Worm (Caenorhabditis elegans) whole organism, mixed stage, embryonic: ENCODE results near the gene F22E5.23.
"Not testable (repeated sequence)": the region's sequence is repeated elsewhere in the genome, so short reads cannot be mapped to it uniquely, and the experiment has no call there.

Source experiments
- M03D4.4 ChIP-seq: sonication (generic microtip); optimal IDR thresholded peaks from 2 replicates; lab custom pipeline; 2017; ENCODE audit warnings: mild to moderate bottlenecking, missing genetic modification characterization, missing compliant biosample characterization
- bed-3 ChIP-seq: fragments of 200-800 bp; sonication (Bioruptor generic); optimal IDR thresholded peaks from 3 replicates; lab custom pipeline; 2018; ENCODE audit warnings: mild to moderate bottlenecking, missing genetic modification characterization, moderate library complexity, missing compliant biosample characterization
- ceh-39 ChIP-seq: fragments of 150-350 bp; optimal IDR thresholded peaks from 2 replicates; lab custom pipeline; 2014; ENCODE audit warnings: missing biosample characterization, missing genetic modification characterization
- ceh-43 ChIP-seq: fragments of 200-800 bp; sonication (Bioruptor generic); optimal IDR thresholded peaks from 2 replicates; lab custom pipeline; 2018; ENCODE audit warnings: mild to moderate bottlenecking, missing genetic modification characterization, moderate library complexity, missing compliant biosample characterization
- ceh-83 ChIP-seq: fragments of 200-800 bp; sonication (Bioruptor generic); optimal IDR thresholded peaks from 2 replicates; lab custom pipeline; 2018; ENCODE audit warnings: mild to moderate bottlenecking, missing genetic modification characterization, missing compliant biosample characterization
- cnd-1 ChIP-seq: fragments of 200-800 bp; sonication (Bioruptor generic); optimal IDR thresholded peaks from 2 replicates; lab custom pipeline; 2018; ENCODE audit warnings: mild to moderate bottlenecking, missing genetic modification characterization, missing compliant biosample characterization
- drap-1 ChIP-seq: fragments of 200-800 bp; sonication (Bioruptor generic); optimal IDR thresholded peaks from 3 replicates; lab custom pipeline; 2018; ENCODE audit warnings: mild to moderate bottlenecking, missing genetic modification characterization, missing compliant biosample characterization
- flh-1 ChIP-seq: fragments of 200-800 bp; sonication (Bioruptor generic); optimal IDR thresholded peaks from 2 replicates; lab custom pipeline; 2018; ENCODE audit warnings: mild to moderate bottlenecking, missing genetic modification characterization, moderate library complexity, missing compliant biosample characterization
- ham-2 ChIP-seq: fragments of 200-800 bp; sonication (Bioruptor generic); optimal IDR thresholded peaks from 2 replicates; lab custom pipeline; 2018; ENCODE audit warnings: mild to moderate bottlenecking, missing genetic modification characterization, missing compliant biosample characterization
- hlh-1 ChIP-seq: fragments of 150-350 bp; optimal IDR thresholded peaks from 2 replicates; lab custom pipeline; 2014; ENCODE audit warnings: missing biosample characterization, missing genetic modification reagents, missing genetic modification characterization
- lin-13 ChIP-seq: fragments of 150-350 bp; optimal IDR thresholded peaks from 2 replicates; lab custom pipeline; 2014; ENCODE audit warnings: missing biosample characterization, missing genetic modification characterization
- lin-32 ChIP-seq: fragments of 200-800 bp; sonication (Bioruptor generic); optimal IDR thresholded peaks from 2 replicates; lab custom pipeline; 2018; ENCODE audit warnings: mild to moderate bottlenecking, missing genetic modification characterization, missing compliant biosample characterization
- mab-5 ChIP-seq: fragments of 150-350 bp; optimal IDR thresholded peaks from 2 replicates; lab custom pipeline; 2014; ENCODE audit warnings: missing biosample characterization, missing genetic modification characterization
- mep-1 ChIP-seq: fragments of 150-350 bp; optimal IDR thresholded peaks from 2 replicates; lab custom pipeline; 2017; ENCODE audit warnings: missing biosample characterization, missing genetic modification reagents, missing genetic modification characterization, inconsistent platforms
- nhr-237 ChIP-seq: fragments of 150-350 bp; optimal IDR thresholded peaks from 2 replicates; lab custom pipeline; 2014; ENCODE audit warnings: missing biosample characterization, missing genetic modification characterization
- nhr-28 ChIP-seq: fragments of 150-350 bp; optimal IDR thresholded peaks from 2 replicates; lab custom pipeline; 2014; ENCODE audit warnings: missing biosample characterization, missing genetic modification characterization
- nhr-76 ChIP-seq: sonication (generic microtip); optimal IDR thresholded peaks from 2 replicates; lab custom pipeline; 2017; ENCODE audit warnings: missing biosample characterization, missing genetic modification characterization
- pha-4 ChIP-seq: fragments of 150-350 bp; optimal IDR thresholded peaks from 2 replicates; lab custom pipeline; 2018; ENCODE audit warnings: missing biosample characterization, missing genetic modification reagents, missing genetic modification characterization
- sptf-1 ChIP-seq: sonication (generic microtip); optimal IDR thresholded peaks from 2 replicates; lab custom pipeline; 2017; ENCODE audit warnings: mild to moderate bottlenecking, missing genetic modification characterization, moderate library complexity, missing compliant biosample characterization
- tbx-8 ChIP-seq: fragments of 200-800 bp; sonication (Bioruptor generic); optimal IDR thresholded peaks from 2 replicates; lab custom pipeline; 2018; ENCODE audit warnings: mild to moderate bottlenecking, missing genetic modification characterization, moderate library complexity, missing compliant biosample characterization
- unc-39 ChIP-seq: fragments of 150-350 bp; optimal IDR thresholded peaks from 2 replicates; lab custom pipeline; 2014; ENCODE audit warnings: missing biosample characterization, missing genetic modification characterization
- ztf-11 ChIP-seq: fragments of 150-350 bp; optimal IDR thresholded peaks from 2 replicates; lab custom pipeline; 2014; ENCODE audit warnings: missing biosample characterization, missing genetic modification characterization

The F22E5.23 gene

DNA sequence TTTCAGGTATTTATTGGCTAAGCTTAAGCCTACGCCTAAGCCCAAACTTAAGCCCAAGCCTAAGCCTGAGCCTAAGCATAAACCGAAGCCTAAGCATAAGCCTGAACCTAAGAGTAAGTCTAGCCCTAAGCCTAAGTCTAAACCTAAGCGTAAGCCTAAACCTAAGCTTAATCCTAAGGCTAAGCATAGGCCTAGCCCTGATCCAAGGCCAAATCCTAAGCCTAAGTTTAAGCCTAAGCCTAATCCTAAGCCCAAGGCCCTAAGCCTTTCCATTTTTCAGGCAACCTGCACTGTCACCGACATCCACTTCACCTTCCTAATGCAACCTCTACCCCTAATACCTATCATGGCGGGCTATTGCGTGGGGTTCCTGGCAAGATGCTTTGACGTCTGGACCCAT lies 30.1 kb upstream of the F22E5.23 start:
- TF ChIP-seq cnd-1, result no peak
- TF ChIP-seq M03D4.4, result no peak
- TF ChIP-seq bed-3 (GFP tag; lab: Kevin White, UChicago), result no peak
- TF ChIP-seq flh-1 (GFP tag; lab: Kevin White, UChicago), result no peak
- no peak for TF ChIP-seq hlh-1
- TF ChIP-seq ztf-11 (tag; lab: Kevin White, UChicago), result no peak
- no peak for TF ChIP-seq nhr-28
- TF ChIP-seq lin-13 (tag; lab: Kevin White, UChicago), result no peak

DNA sequence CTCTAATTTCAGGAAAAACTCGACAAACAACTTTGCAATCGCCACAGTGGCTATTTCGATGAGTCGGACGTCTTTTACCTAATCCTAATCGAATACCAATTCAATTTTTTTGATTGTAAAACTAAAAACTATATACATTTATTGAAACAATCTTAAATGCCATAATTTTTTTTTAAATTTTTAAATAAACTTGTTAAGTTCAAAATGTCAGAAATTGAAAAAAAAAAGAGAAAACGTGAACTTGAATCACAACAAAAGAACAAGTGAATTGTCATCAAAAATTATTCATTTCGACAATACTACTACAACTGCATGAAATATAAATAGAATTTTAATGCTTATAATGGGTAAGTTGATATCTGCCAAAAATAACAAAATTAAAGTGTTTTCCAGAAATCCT lies 28.8 kb upstream of the F22E5.23 start, which contains the start of gene D2062.13:
D2062.13 (plus strand) TSS at position 301 of the 400 bp plus-strand sequence.
- TF ChIP-seq drap-1, flh-1, lin-32 (GFP tag; lab: Kevin White, UChicago): not testable (repeated sequence)

DNA sequence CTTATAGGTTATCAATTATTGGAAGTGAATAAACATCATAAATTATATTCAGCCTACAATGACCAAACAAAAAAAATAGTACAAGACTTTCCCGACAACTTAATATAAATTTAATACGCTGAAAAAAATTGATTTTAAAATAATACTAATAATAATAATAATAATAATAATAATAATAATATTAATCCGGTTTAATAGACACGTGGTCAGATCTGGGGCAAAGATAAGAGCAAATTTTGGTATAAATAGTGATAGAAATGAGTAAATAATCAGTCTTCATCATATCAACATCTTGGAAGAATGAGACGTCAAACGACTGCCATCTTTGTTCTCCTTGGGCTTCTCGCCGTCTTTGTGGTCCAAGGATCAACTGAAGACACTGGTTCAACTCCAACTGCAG lies 24.4 kb upstream of the F22E5.23 start, which contains the start of gene msrp-5:
msrp-5 (plus strand) TSS at position 301 of the 400 bp plus-strand sequence.
- not testable (repeated sequence) for TF ChIP-seq unc-39 (tag; lab: Kevin White, UChicago); pha-4; nhr-28

DNA sequence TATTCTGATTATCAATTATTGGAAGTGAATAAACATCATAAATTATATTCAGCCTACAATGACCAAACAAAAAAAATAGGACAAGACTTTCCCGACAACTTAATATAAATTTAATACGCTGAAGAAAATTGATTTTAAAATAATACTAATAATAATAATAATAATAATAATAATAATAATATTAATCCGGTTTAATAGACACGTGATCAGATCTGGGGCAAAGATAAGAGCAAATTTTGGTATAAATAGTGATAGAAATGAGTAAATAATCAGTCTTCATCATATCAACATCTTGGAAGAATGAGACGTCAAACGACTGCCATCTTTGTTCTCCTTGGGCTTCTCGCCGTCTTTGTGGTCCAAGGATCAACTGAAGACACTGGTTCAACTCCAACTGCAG lies 21.9 kb upstream of the F22E5.23 start, which contains the start of gene msrp-6:
msrp-6 (plus strand) TSS at position 301 of the 400 bp plus-strand sequence.
- TF ChIP-seq pha-4; nhr-237 (tag; lab: Kevin White, UChicago); ceh-43 (GFP tag; lab: Kevin White, UChicago): not testable (repeated sequence)
- TF ChIP-seq, all 35 proteins: peak for 0; not testable (repeated sequence) for 35

DNA sequence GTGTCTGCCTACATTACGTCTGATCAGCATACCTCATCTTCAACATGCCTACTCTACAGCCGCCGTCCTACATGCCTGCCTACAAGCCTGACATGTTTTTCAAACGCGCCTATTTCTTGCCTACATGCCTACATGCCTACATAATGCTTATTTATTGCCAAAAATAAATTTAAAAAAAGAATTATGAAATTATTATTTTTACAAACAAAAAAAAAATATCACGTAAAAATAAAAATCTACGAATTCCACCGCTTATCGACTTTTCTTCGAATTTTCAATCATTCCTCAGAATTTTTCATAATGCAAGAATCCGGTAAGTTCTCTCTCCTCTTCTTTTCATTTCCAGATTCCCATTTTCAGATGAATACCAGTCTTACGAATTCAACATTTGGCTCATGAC lies 18.6 kb upstream of the F22E5.23 start, which contains the start of gene D2062.5:
D2062.5 (plus strand) TSS at position 301 of the 400 bp plus-strand sequence.
- TF ChIP-seq ceh-39 (tag; lab: Kevin White, UChicago), result no peak
- TF ChIP-seq mep-1, result no peak
- no peak for TF ChIP-seq ham-2 (GFP tag; lab: Kevin White, UChicago)
- no peak for TF ChIP-seq tbx-8
- TF ChIP-seq ceh-83 (GFP tag; lab: Kevin White, UChicago), result no peak
- TF ChIP-seq, all 35 proteins: peak for 0

DNA sequence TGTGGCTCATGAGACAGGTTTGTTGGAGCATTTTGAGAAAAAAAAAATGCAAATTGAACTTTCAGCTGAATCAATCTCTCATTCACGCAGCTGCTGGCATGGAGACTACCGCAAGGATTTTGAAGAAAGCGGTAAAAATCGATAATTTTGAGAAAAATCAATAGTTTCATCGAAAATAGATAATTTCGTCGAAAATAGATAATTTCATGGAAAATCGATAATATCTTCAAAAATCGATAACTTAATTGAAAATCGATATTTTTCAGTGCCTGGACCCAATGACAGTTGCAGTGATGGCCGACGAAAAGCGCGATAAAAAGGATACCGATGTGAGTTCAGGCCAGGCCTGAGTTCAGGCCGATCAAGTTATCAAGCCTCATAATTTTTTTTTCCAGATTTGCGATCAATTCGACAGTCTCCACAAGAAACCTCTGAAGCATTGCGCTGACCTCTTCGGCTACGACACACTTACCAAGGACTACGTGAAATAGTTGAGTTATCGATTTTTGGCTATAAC lies 18.1 kb upstream of the F22E5.23 start, which contains the start of gene D2062.4:
D2062.4 (plus strand) TSS at position 467 of the 517 bp plus-strand sequence.
- not testable (repeated sequence) for TF ChIP-seq nhr-28, mep-1, M03D4.4

DNA sequence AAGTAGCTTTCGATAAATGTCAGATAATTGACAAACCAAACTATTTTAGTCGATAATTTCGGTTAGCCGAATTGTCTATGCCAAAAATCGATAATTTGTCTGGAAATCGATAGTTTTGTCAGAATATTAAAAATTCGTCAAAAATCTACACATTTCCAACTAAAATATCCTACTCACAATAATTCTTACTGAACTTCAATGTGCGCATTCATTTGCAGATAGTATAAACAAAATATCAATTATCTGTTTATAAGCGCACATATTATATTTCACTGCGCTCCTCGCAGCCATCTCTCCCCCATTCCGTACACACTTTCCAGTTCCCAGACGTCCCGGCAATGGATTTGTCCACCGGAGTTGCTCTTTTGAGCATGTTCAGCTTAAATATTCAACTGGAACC lies 16.3 kb upstream of the F22E5.23 start, which contains the start of gene lgc-28:
lgc-28 (plus strand) TSS at position 301 of the 400 bp plus-strand sequence.
- no peak for TF ChIP-seq nhr-76
- no peak for TF ChIP-seq ceh-83 (GFP tag; lab: Kevin White, UChicago)
- TF ChIP-seq nhr-237 (tag; lab: Kevin White, UChicago), result no peak
- TF ChIP-seq unc-39 (tag; lab: Kevin White, UChicago), result no peak
- no peak for TF ChIP-seq sptf-1 (tag; lab: Kevin White, UChicago)
- no peak for TF ChIP-seq ceh-43 (GFP tag; lab: Kevin White, UChicago)

DNA sequence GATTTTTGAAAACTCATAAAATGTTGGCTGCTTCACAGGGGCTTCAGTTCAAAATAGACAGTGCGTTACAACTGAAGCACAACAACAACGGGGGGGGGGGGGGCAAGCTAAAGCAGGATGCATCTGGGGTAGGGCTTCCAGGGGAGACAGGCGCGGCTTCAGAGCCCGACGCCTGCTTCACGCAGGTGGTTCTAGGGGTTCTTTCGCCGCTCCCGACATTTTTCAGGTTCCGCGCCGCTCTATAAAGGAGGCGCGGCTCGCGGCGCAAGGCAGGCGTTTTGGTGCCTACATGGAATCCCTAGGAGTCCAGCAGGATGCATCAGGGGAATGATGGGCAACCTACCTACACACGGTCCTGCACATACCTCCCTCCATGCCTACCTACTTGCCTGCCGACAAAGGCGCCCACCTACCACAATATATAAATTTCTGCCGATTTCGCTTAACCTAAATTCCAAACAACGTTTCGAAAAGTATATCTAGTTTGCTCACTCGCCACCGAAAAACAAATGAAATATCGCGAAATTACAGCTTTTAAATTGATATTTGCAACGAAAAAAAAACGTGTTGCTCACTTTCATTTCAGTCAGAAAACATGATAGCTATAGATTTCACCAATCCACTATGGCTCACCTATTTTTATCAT lies 13.8 kb upstream of the F22E5.23 start, which contains the start of gene sri-71:
sri-71 (plus strand) TSS at position 596 of the 646 bp plus-strand sequence.
- TF ChIP-seq mab-5 (tag; lab: Kevin White, UChicago) (no peak), sptf-1 (tag; lab: Kevin White, UChicago) (peak; percentile 32)
- TF ChIP-seq, all 35 proteins: peak for 1
